Worm (Caenorhabditis elegans) whole organism, midembryonic: ENCODE results near the gene F08F8.7.
A peak's percentile ranks its signal among the peaks of the same experiment; 100 is the strongest.

Source experiments
- T22C8.4 ChIP-seq: fragments of 200-800 bp; sonication (Bioruptor generic); IDR thresholded peaks from 2 replicates; pipeline ENCODE4 v1.3.6; 2022; ENCODE audit warnings: missing genetic modification characterization, missing compliant biosample characterization
- cog-1 ChIP-seq: sonication (generic microtip); optimal IDR thresholded peaks from 2 replicates; lab custom pipeline; 2016; ENCODE audit warnings: missing genetic modification characterization, missing compliant biosample characterization
- flt-1 ChIP-seq: fragments of 200-800 bp; sonication (Bioruptor generic); IDR thresholded peaks from 2 replicates; pipeline ENCODE4 v1.3.6; 2022; ENCODE audit warnings: missing genetic modification characterization, missing compliant biosample characterization
- klf-2 ChIP-seq: fragments of 200-800 bp; sonication (Bioruptor generic); conservative IDR thresholded peaks from 2 replicates; pipeline ENCODE4 v1.3.6; 2022; ENCODE audit warnings: missing genetic modification reagents, missing genetic modification characterization, missing compliant biosample characterization
- med-1 ChIP-seq: sonication (generic microtip); optimal IDR thresholded peaks from 2 replicates; lab custom pipeline; 2017; ENCODE audit warnings: missing genetic modification characterization, mild to moderate bottlenecking, missing compliant biosample characterization, antibody characterized with exemption, missing genetic modification reagents; ENCODE audit not compliant: insufficient read depth
- ref-1 ChIP-seq: fragments of 200-800 bp; sonication (Bioruptor generic); conservative IDR thresholded peaks from 2 replicates; pipeline ENCODE4 v1.3.6; 2022; ENCODE audit warnings: missing genetic modification reagents, missing genetic modification characterization, missing compliant biosample characterization
- tab-1 ChIP-seq: fragments of 200-800 bp; sonication (Bioruptor generic); IDR thresholded peaks from 2 replicates; pipeline ENCODE4 v1.3.6; 2022; ENCODE audit warnings: missing genetic modification characterization, missing compliant biosample characterization
- ztf-29 ChIP-seq: fragments of 200-800 bp; sonication (Bioruptor generic); IDR thresholded peaks from 2 replicates; pipeline ENCODE4 v1.3.6; 2022; ENCODE audit warnings: missing genetic modification reagents, missing genetic modification characterization, missing compliant biosample characterization

- peak; percentile 19 for TF ChIP-seq cog-1 (tag; lab: Kevin White, UChicago)
- TF ChIP-seq klf-2 (GFP tag; lab: Robert Waterston, UW) = no peak
- TF ChIP-seq flt-1 (GFP tag; lab: Robert Waterston, UW) = no peak
- TF ChIP-seq ztf-29 (GFP tag; lab: Robert Waterston, UW) = no peak
- no peak for TF ChIP-seq ref-1 (GFP tag; lab: Robert Waterston, UW)
- TF ChIP-seq T22C8.4 (GFP tag; lab: Robert Waterston, UW) = no peak
- TF ChIP-seq tab-1 = no peak
- no peak for TF ChIP-seq med-1
These were observed 10.4 kb upstream of the F08F8.7 start, which contains the start of gene F08F8.10 for ce11 chrIII:7357356-7357755.
